Worm (Caenorhabditis elegans) whole organism, young adult: Measurements from ENCODE around the gene C39E9.12.

ENCODE experiments used
- B0019.2 ChIP-seq: fragments of 200-800 bp; sonication (Bioruptor generic); conservative IDR thresholded peaks from 2 replicates; pipeline ENCODE4 v1.3.6; 2022; ENCODE audit warnings: missing genetic modification reagents, missing genetic modification characterization, missing compliant biosample characterization
- F22D6.2 ChIP-seq: sonication (generic microtip); optimal IDR thresholded peaks from 2 replicates; lab custom pipeline; 2016; ENCODE audit warnings: mild to moderate bottlenecking, missing genetic modification characterization, missing compliant biosample characterization
- Y53F4B.3 ChIP-seq: fragments of 200-800 bp; sonication (Bioruptor generic); IDR thresholded peaks from 2 replicates; pipeline ENCODE4 v1.3.6; 2022; ENCODE audit warnings: missing genetic modification reagents, missing genetic modification characterization, missing compliant biosample characterization
- ama-1 ChIP-seq, 3 experiments: fragments of 150-350 bp in 1 of 3; sonication (generic microtip) in 2 of 3; optimal IDR thresholded peaks; 2 replicates each; lab custom pipeline; 2014 to 2018; ENCODE audit warnings: missing biosample characterization in 2 of 3, missing genetic modification characterization in 2 of 3, missing genetic modification reagents in 2 of 3
- aptf-2 ChIP-seq: fragments of 200-800 bp; sonication (Bioruptor generic); conservative IDR thresholded peaks from 2 replicates; pipeline ENCODE4 v1.3.6; 2022; ENCODE audit warnings: missing genetic modification reagents, missing genetic modification characterization, missing compliant biosample characterization
- aptf-3 ChIP-seq: fragments of 200-800 bp; sonication (Bioruptor generic); IDR thresholded peaks from 2 replicates; pipeline ENCODE4 v1.3.6; 2022; ENCODE audit warnings: missing genetic modification characterization, missing compliant biosample characterization
- athp-1 ChIP-seq: sonication (generic microtip); optimal IDR thresholded peaks from 2 replicates; lab custom pipeline; 2017; ENCODE audit warnings: mild to moderate bottlenecking, missing genetic modification characterization, missing compliant biosample characterization
- bed-1 ChIP-seq: fragments of 200-800 bp; sonication (Bioruptor generic); IDR thresholded peaks from 2 replicates; pipeline ENCODE4 v1.3.6; 2022; ENCODE audit warnings: missing genetic modification reagents, missing genetic modification characterization, missing compliant biosample characterization
- ccch-3 ChIP-seq: fragments of 200-800 bp; sonication (Bioruptor generic); optimal IDR thresholded peaks from 2 replicates; lab custom pipeline; 2018; ENCODE audit warnings: mild to moderate bottlenecking, missing genetic modification characterization, missing compliant biosample characterization
- cebp-1 ChIP-seq, 2 experiments: fragments of 200-800 bp in 1 of 2; sonication (Bioruptor generic) in 1 of 2; sonication (generic microtip) in 1 of 2; IDR thresholded peaks in 1 of 2; optimal IDR thresholded peaks in 1 of 2; 2 replicates each; pipeline versions ENCODE4 v1.3.6 to Lab custom; 2017 to 2022; ENCODE audit warnings: missing compliant biosample characterization in 2 of 2, missing genetic modification characterization in 2 of 2, mild to moderate bottlenecking in 1 of 2, missing genetic modification reagents in 1 of 2, moderate library complexity in 1 of 2
- ceh-100 ChIP-seq: fragments of 200-800 bp; sonication (Bioruptor generic); IDR thresholded peaks from 2 replicates; pipeline ENCODE4 v1.3.6; 2022; ENCODE audit warnings: missing genetic modification reagents, missing genetic modification characterization, missing compliant biosample characterization
- ceh-79 ChIP-seq: sonication (generic microtip); optimal IDR thresholded peaks from 2 replicates; lab custom pipeline; 2017; ENCODE audit warnings: mild to moderate bottlenecking, missing genetic modification characterization, missing compliant biosample characterization
- ceh-91 ChIP-seq: fragments of 200-800 bp; sonication (Bioruptor generic); IDR thresholded peaks from 2 replicates; pipeline ENCODE4 v1.3.6; 2022; ENCODE audit warnings: missing genetic modification reagents, missing genetic modification characterization, missing compliant biosample characterization
- dox-1 ChIP-seq: fragments of 200-800 bp; sonication (Bioruptor generic); IDR thresholded peaks from 2 replicates; pipeline ENCODE4 v1.3.6; 2022; ENCODE audit warnings: missing genetic modification reagents, missing genetic modification characterization, missing compliant biosample characterization
- dpff-1 ChIP-seq: sonication (generic microtip); optimal IDR thresholded peaks from 2 replicates; lab custom pipeline; 2017; ENCODE audit warnings: mild to moderate bottlenecking, missing genetic modification characterization, missing compliant biosample characterization
- egl-44 ChIP-seq: fragments of 200-800 bp; sonication (Bioruptor generic); IDR thresholded peaks from 2 replicates; pipeline ENCODE4 v1.3.6; 2022; ENCODE audit warnings: missing genetic modification reagents, missing genetic modification characterization, missing compliant biosample characterization
- fkh-3 ChIP-seq: sonication (generic microtip); optimal IDR thresholded peaks from 2 replicates; lab custom pipeline; 2016; ENCODE audit warnings: mild to moderate bottlenecking, missing genetic modification characterization, missing compliant biosample characterization
- gei-17 ChIP-seq: fragments of 200-800 bp; sonication (Bioruptor generic); optimal IDR thresholded peaks from 2 replicates; lab custom pipeline; 2018; ENCODE audit warnings: mild to moderate bottlenecking, missing genetic modification characterization, missing compliant biosample characterization
- hlh-26 ChIP-seq: fragments of 200-800 bp; sonication (Bioruptor generic); conservative IDR thresholded peaks from 2 replicates; pipeline ENCODE4 v1.3.6; 2022; ENCODE audit warnings: missing genetic modification reagents, missing genetic modification characterization, missing compliant biosample characterization
- hsf-1 ChIP-seq: fragments of 200-800 bp; sonication (Bioruptor generic); IDR thresholded peaks from 2 replicates; pipeline ENCODE4 v1.3.6; 2022; ENCODE audit warnings: missing genetic modification reagents, missing genetic modification characterization, missing compliant biosample characterization
- mel-28 ChIP-seq: sonication (generic microtip); optimal IDR thresholded peaks from 2 replicates; lab custom pipeline; 2016; ENCODE audit warnings: borderline replicate concordance, mild to moderate bottlenecking, missing genetic modification characterization, missing compliant biosample characterization
- nfya-1 ChIP-seq: sonication (generic microtip); optimal IDR thresholded peaks from 2 replicates; lab custom pipeline; 2017; ENCODE audit warnings: antibody characterized with exemption, missing compliant biosample characterization, missing genetic modification characterization, borderline replicate concordance; ENCODE audit not compliant: insufficient read depth
- nfyb-1 ChIP-seq: fragments of 200-800 bp; sonication (Bioruptor generic); IDR thresholded peaks from 2 replicates; pipeline ENCODE4 v1.3.6; 2022; ENCODE audit warnings: missing genetic modification reagents, missing genetic modification characterization, missing compliant biosample characterization
- nhr-27 ChIP-seq: fragments of 200-800 bp; sonication (Bioruptor generic); optimal IDR thresholded peaks from 2 replicates; lab custom pipeline; 2018; ENCODE audit warnings: mild to moderate bottlenecking, missing genetic modification characterization, moderate library complexity, missing compliant biosample characterization
- nhr-80 ChIP-seq: sonication (generic microtip); optimal IDR thresholded peaks from 2 replicates; lab custom pipeline; 2016; ENCODE audit warnings: missing genetic modification characterization, missing compliant biosample characterization
- pha-4 ChIP-seq: fragments of 150-350 bp; sonication (generic microtip); optimal IDR thresholded peaks from 2 replicates; lab custom pipeline; 2014; ENCODE audit warnings: missing biosample characterization, missing genetic modification reagents, missing genetic modification characterization
- repo-1 ChIP-seq: sonication (generic microtip); optimal IDR thresholded peaks from 2 replicates; lab custom pipeline; 2017; ENCODE audit warnings: mild to moderate bottlenecking, missing genetic modification characterization, missing compliant biosample characterization
- sdz-38 ChIP-seq: sonication (generic microtip); optimal IDR thresholded peaks from 2 replicates; lab custom pipeline; 2016; ENCODE audit warnings: missing genotype, missing genetic modification characterization, missing compliant biosample characterization
- snpc-3.4 ChIP-seq: sonication (generic microtip); optimal IDR thresholded peaks from 2 replicates; lab custom pipeline; 2017; ENCODE audit warnings: missing genetic modification characterization, mild to moderate bottlenecking, missing compliant biosample characterization, antibody characterized with exemption, moderate library complexity, missing genotype, missing genetic modification reagents
- ztf-28 ChIP-seq: fragments of 200-800 bp; sonication (Bioruptor generic); IDR thresholded peaks from 2 replicates; pipeline ENCODE4 v1.3.6; 2022; ENCODE audit warnings: missing genetic modification reagents, missing genetic modification characterization, missing compliant biosample characterization
- ztf-3 ChIP-seq: fragments of 200-800 bp; sonication (Bioruptor generic); optimal IDR thresholded peaks from 2 replicates; lab custom pipeline; 2018; ENCODE audit warnings: mild to moderate bottlenecking, missing genetic modification characterization, missing compliant biosample characterization

The C39E9.12 gene

DNA sequence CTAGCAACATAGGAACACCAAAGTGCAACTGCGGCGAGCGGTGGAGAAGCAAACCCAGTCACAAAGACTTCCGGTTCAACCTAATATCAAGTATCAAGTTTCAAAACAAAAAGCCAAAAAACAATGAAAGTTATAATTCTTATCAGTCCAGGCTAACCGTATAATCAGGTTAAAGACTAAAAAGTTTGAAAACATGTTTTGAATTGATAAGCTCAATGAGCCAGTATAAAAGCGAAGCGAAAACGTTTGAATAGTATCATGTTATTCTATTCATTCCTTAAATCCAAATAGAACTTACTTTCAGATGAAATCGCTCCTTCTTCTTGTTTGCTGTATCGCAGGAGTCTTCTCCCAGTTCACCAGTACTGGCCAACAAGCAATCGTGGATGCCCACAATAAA is 42.7 kb upstream of the C39E9.12 start, which contains the start of gene scl-11 (continued):
- TF ChIP-seq F22D6.2 (tag; lab: Kevin White, UChicago) = no peak
- TF ChIP-seq, all 124 proteins: peak for 0

DNA sequence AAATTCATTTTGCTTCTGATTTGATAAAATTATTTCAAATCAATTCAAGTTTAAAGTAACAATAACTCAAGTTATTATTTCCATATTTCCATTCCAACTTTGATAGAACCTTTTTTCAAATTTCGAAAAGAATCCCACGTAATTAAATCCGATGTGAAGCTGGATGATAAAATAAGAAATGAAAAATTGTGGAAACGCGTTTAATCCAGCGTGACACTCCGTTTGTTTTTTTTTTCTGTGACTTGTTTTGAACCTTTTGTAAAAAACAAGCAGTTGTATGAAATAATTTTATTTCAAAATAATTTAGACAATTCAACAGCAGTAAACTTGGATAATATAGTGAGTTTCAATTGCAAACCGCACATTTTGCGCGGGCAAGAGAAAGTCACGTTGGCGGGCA is 41.2 kb upstream of the C39E9.12 start, which contains the start of gene F49E11.7:
Gene F49E11.7, plus strand, starts transcription at position 301 of the 400 bp plus-strand sequence.
- TF ChIP-seq cebp-1 (GFP tag; IDR thresholded peaks at IDR 0.05; lab: Robert Waterston, UW) (no peak), cebp-1 (tag; optimal IDR thresholded peaks at IDR 0.05; lab: Kevin White, UChicago) (no peak), gei-17 (no peak), F22D6.2 (tag; lab: Kevin White, UChicago) (no peak), ceh-100 (no peak)

DNA sequence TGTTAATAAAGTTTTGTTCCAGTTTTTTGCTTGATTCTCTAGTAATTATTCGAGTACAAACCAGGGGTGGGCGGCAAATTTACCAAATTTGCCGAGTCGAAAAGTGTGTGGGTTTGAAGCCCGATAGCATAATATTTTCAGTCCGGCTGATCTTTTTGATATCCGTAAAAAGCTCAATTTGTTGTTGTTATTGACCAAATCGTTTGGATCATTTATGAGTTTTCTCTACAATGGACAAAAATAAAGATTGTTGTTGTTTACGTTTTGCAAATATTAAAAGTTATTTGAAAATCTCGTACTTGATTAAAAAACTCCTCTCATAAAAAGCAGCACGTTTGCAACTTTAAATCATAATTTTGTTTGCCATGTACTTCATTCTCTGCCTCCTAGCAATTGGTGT is 37.8 kb upstream of the C39E9.12 start, which contains the start of gene scl-1:
Gene scl-1, plus strand, starts transcription at position 301 of the 400 bp plus-strand sequence.
- no peak for TF ChIP-seq fkh-3 (tag; lab: Kevin White, UChicago)
- TF ChIP-seq nfya-1 = no peak
- TF ChIP-seq ccch-3 (GFP tag; lab: Kevin White, UChicago) = no peak
- TF ChIP-seq ztf-28 = no peak

DNA sequence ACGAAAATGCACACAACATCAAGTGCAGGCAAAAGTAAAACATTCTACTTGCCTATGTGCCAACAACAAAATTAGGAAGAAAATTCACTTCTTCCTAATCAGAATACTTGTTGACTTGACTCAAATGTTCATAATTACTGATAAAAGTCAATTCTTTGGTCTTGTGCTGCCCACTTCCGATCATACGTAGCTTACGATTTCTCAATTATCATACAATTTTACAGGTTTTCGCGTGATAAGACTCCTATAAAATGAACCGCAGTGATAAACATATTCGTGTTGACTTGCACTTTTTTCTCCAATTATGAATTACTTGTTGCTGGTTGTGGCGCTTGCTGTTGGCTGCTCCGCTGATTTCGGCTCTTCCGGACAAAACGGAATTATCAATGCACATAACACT is 36.4 kb upstream of the C39E9.12 start, which contains the start of gene scl-2:
Gene scl-2, plus strand, starts transcription at position 293 of the 400 bp plus-strand sequence.
- TF ChIP-seq dox-1 (GFP tag; lab: Robert Waterston, UW) = peak; percentile 15; the same call in 1 of the 2 replicates
- TF ChIP-seq ztf-3 = no peak
- TF ChIP-seq ama-1 (optimal IDR thresholded peaks at IDR 0.05; lab: Kevin White, UChicago) = no peak
- no peak for TF ChIP-seq ama-1 (GFP tag; optimal IDR thresholded peaks at IDR 0.05; lab: Kevin White, UChicago)
- no peak for TF ChIP-seq ceh-79 (tag; lab: Kevin White, UChicago)
- no peak for TF ChIP-seq aptf-3 (GFP tag; lab: Robert Waterston, UW)
- no peak for TF ChIP-seq athp-1 (tag; lab: Kevin White, UChicago)
- no peak for TF ChIP-seq ceh-91 (GFP tag; lab: Robert Waterston, UW)
- no peak for TF ChIP-seq B0019.2 (GFP tag; lab: Robert Waterston, UW)
- TF ChIP-seq sdz-38 (tag; lab: Kevin White, UChicago) = no peak
- TF ChIP-seq pha-4 (tag; lab: Kevin White, UChicago) = peak; percentile 74
- no peak for TF ChIP-seq nhr-27
- TF ChIP-seq cebp-1 (GFP tag; IDR thresholded peaks at IDR 0.05; lab: Robert Waterston, UW) = no peak
- no peak for TF ChIP-seq cebp-1 (tag; optimal IDR thresholded peaks at IDR 0.05; lab: Kevin White, UChicago)
- peak; percentile 80 for TF ChIP-seq nhr-80 (tag; lab: Kevin White, UChicago)
- TF ChIP-seq Y53F4B.3 = no peak
- no peak for TF ChIP-seq aptf-2 (GFP tag; lab: Robert Waterston, UW)
- TF ChIP-seq repo-1 (tag; lab: Kevin White, UChicago) = no peak
- TF ChIP-seq bed-1 (GFP tag; lab: Robert Waterston, UW) = no peak
- no peak for TF ChIP-seq hsf-1 (GFP tag; lab: Robert Waterston, UW)
- no peak for TF ChIP-seq snpc-3.4 (tag; lab: Kevin White, UChicago)
- TF ChIP-seq dpff-1 (tag; lab: Kevin White, UChicago) = no peak

DNA sequence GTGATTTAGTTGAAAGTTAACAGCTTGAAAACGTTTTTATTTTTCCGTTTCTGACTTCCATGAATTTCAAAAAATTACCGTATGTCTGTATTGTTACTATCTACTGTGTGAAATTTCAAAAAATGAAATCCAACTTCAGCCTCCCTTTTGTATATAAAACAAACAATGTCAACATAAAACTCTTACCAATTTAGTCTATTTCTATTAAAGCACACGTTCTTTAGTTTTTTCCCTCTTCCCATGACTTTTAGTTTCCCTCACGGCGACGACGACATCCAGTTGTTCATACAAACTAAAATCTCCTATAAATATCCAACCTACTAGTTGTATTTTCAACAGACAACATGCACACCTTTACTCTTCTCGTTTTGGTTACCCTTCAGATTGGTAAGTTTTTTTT is 34.5 kb upstream of the C39E9.12 start, which contains the start of gene scl-3:
Gene scl-3, plus strand, starts transcription at position 301 of the 400 bp plus-strand sequence.
- TF ChIP-seq hlh-26 (GFP tag; lab: Robert Waterston, UW) = no peak
- no peak for TF ChIP-seq mel-28
- TF ChIP-seq egl-44 (GFP tag; lab: Robert Waterston, UW) = no peak
- TF ChIP-seq nfyb-1 (GFP tag; lab: Robert Waterston, UW) = no peak
